Worm (Caenorhabditis elegans) whole organism, L1 larva: ENCODE measurements around the gene F53A9.6.
A peak's percentile ranks its signal among the peaks of the same experiment; 100 is the strongest.

Experiments used
- C34B4.2 ChIP-seq: sonication (generic microtip); optimal IDR thresholded peaks from 2 replicates; lab custom pipeline; 2017; ENCODE audit warnings: mild to moderate bottlenecking, missing genetic modification characterization, missing compliant biosample characterization
- F16B12.6 ChIP-seq: fragments of 150-350 bp; optimal IDR thresholded peaks from 2 replicates; lab custom pipeline; 2014; ENCODE audit warnings: missing biosample characterization, missing genetic modification characterization
- ama-1 ChIP-seq: fragments of 150-350 bp; optimal IDR thresholded peaks from 2 replicates; lab custom pipeline; 2014
- ces-1 ChIP-seq: fragments of 150-350 bp; optimal IDR thresholded peaks from 2 replicates; lab custom pipeline; 2014; ENCODE audit warnings: missing biosample characterization, missing genetic modification reagents, missing genetic modification characterization
- dpl-1 ChIP-seq, 3 experiments: fragments of 150-350 bp in 2 of 3; sonication (generic microtip) in 1 of 3; optimal IDR thresholded peaks; 2 replicates each; lab custom pipeline; 2014 to 2017; ENCODE audit warnings: missing biosample characterization in 3 of 3, missing genetic modification characterization in 3 of 3, missing genetic modification reagents in 3 of 3
- elt-2 ChIP-seq: sonication (generic microtip); optimal IDR thresholded peaks from 2 replicates; lab custom pipeline; 2016; ENCODE audit warnings: missing genetic modification characterization, mild to moderate bottlenecking, inconsistent platforms, missing compliant biosample characterization, missing genetic modification reagents
- elt-3 ChIP-seq, 6 experiments: fragments of 150-350 bp in 1 of 6; sonication (generic microtip); optimal IDR thresholded peaks; 2 replicates each; lab custom pipeline; 2017 to 2018; ENCODE audit warnings: missing biosample characterization in 6 of 6, missing genetic modification characterization in 6 of 6, inconsistent platforms in 1 of 6
- fkh-8 ChIP-seq: sonication (generic microtip); optimal IDR thresholded peaks from 2 replicates; lab custom pipeline; 2016; ENCODE audit warnings: mild to moderate bottlenecking, missing genetic modification characterization, missing compliant biosample characterization
- grh-1 ChIP-seq: fragments of 200-800 bp; sonication (Bioruptor generic); IDR thresholded peaks from 2 replicates; pipeline ENCODE4 v1.3.6; 2022; ENCODE audit warnings: missing genetic modification reagents, missing genetic modification characterization, missing compliant biosample characterization
- hlh-4 ChIP-seq: sonication (generic microtip); optimal IDR thresholded peaks from 2 replicates; lab custom pipeline; 2016; ENCODE audit warnings: mild to moderate bottlenecking, missing genetic modification characterization, missing compliant biosample characterization
- hpl-2 ChIP-seq: fragments of 150-350 bp; optimal IDR thresholded peaks from 2 replicates; lab custom pipeline; 2014; ENCODE audit warnings: missing biosample characterization, missing genetic modification reagents, missing genetic modification characterization
- isw-1 ChIP-seq: fragments of 200-800 bp; sonication (Bioruptor generic); IDR thresholded peaks from 2 replicates; pipeline ENCODE4 v1.3.6; 2022; ENCODE audit warnings: missing genetic modification characterization, missing compliant biosample characterization
- jun-1 ChIP-seq: fragments of 150-350 bp; optimal IDR thresholded peaks from 2 replicates; lab custom pipeline; 2014; ENCODE audit warnings: missing biosample characterization, missing genetic modification reagents, missing genetic modification characterization
- lin-13 ChIP-seq: fragments of 150-350 bp; optimal IDR thresholded peaks from 2 replicates; lab custom pipeline; 2014; ENCODE audit warnings: missing biosample characterization, missing genetic modification reagents, missing genetic modification characterization
- lin-35 ChIP-seq, 2 experiments: fragments of 150-350 bp; optimal IDR thresholded peaks; 2 replicates each; lab custom pipeline; 2014; ENCODE audit warnings: missing biosample characterization in 2 of 2, missing genetic modification characterization in 2 of 2, missing genetic modification reagents in 2 of 2
- mep-1 ChIP-seq: fragments of 150-350 bp; optimal IDR thresholded peaks from 2 replicates; lab custom pipeline; 2014; ENCODE audit warnings: missing biosample characterization, missing genetic modification characterization
- nhr-19 ChIP-seq: fragments of 200-800 bp; sonication (Bioruptor generic); conservative IDR thresholded peaks from 2 replicates; pipeline ENCODE4 v1.3.6; 2022; ENCODE audit warnings: missing genetic modification characterization, missing compliant biosample characterization
- nhr-20 ChIP-seq: sonication (generic microtip); optimal IDR thresholded peaks from 2 replicates; lab custom pipeline; 2016; ENCODE audit warnings: mild to moderate bottlenecking, missing genetic modification characterization, missing compliant biosample characterization
- nhr-237 ChIP-seq: fragments of 150-350 bp; optimal IDR thresholded peaks from 2 replicates; lab custom pipeline; 2014; ENCODE audit warnings: missing biosample characterization, missing genetic modification characterization
- nhr-28 ChIP-seq: fragments of 150-350 bp; optimal IDR thresholded peaks from 2 replicates; lab custom pipeline; 2014; ENCODE audit warnings: missing biosample characterization, missing genetic modification characterization
- nhr-71 ChIP-seq: sonication (generic microtip); optimal IDR thresholded peaks from 2 replicates; lab custom pipeline; 2016; ENCODE audit warnings: mild to moderate bottlenecking, missing genetic modification characterization, moderate library complexity, missing compliant biosample characterization
- nhr-77 ChIP-seq: fragments of 150-350 bp; optimal IDR thresholded peaks from 2 replicates; lab custom pipeline; 2014; ENCODE audit warnings: missing biosample characterization, missing genetic modification characterization
- nhr-90 ChIP-seq: sonication (generic microtip); optimal IDR thresholded peaks from 2 replicates; lab custom pipeline; 2016; ENCODE audit warnings: mild to moderate bottlenecking, missing genetic modification characterization, missing compliant biosample characterization; ENCODE audit not compliant: poor library complexity
- pax-3 ChIP-seq: fragments of 200-800 bp; sonication (Bioruptor generic); optimal IDR thresholded peaks from 2 replicates; lab custom pipeline; 2018; ENCODE audit warnings: mild to moderate bottlenecking, missing genetic modification characterization, moderate library complexity, missing compliant biosample characterization
- pqm-1 ChIP-seq: sonication (generic microtip); optimal IDR thresholded peaks from 3 replicates; lab custom pipeline; 2017; ENCODE audit warnings: missing biosample characterization, missing genetic modification characterization
- snu-23 ChIP-seq: sonication (generic microtip); optimal IDR thresholded peaks from 2 replicates; lab custom pipeline; 2016; ENCODE audit warnings: missing genetic modification characterization, missing compliant biosample characterization
- sptf-1 ChIP-seq: fragments of 150-350 bp; optimal IDR thresholded peaks from 2 replicates; lab custom pipeline; 2014; ENCODE audit warnings: missing biosample characterization, missing genetic modification characterization
- sup-37 ChIP-seq: fragments of 200-800 bp; sonication (Bioruptor generic); optimal IDR thresholded peaks from 2 replicates; lab custom pipeline; 2018; ENCODE audit warnings: mild to moderate bottlenecking, missing genetic modification characterization, missing compliant biosample characterization
- tlp-1 ChIP-seq: fragments of 150-350 bp; optimal IDR thresholded peaks from 2 replicates; lab custom pipeline; 2014; ENCODE audit warnings: missing biosample characterization, missing genetic modification characterization
- unc-130 ChIP-seq: fragments of 150-350 bp; optimal IDR thresholded peaks from 2 replicates; lab custom pipeline; 2017; ENCODE audit warnings: missing biosample characterization, missing genetic modification characterization, inconsistent platforms
- unc-62 ChIP-seq: fragments of 150-350 bp; optimal IDR thresholded peaks from 2 replicates; lab custom pipeline; 2014; ENCODE audit warnings: missing biosample characterization, missing genetic modification reagents, missing genetic modification characterization
- unc-98 ChIP-seq: fragments of 200-800 bp; sonication (Bioruptor generic); IDR thresholded peaks from 2 replicates; pipeline ENCODE4 v1.3.6; 2022; ENCODE audit warnings: missing genetic modification characterization, missing compliant biosample characterization
- vab-15 ChIP-seq: sonication (generic microtip); optimal IDR thresholded peaks from 2 replicates; lab custom pipeline; 2017; ENCODE audit warnings: missing genotype, mild to moderate bottlenecking, missing genetic modification characterization, missing compliant biosample characterization
- xbp-1 ChIP-seq: sonication (generic microtip); optimal IDR thresholded peaks from 2 replicates; lab custom pipeline; 2016; ENCODE audit warnings: missing genetic modification characterization, missing compliant biosample characterization

The F53A9.6 gene

DNA sequence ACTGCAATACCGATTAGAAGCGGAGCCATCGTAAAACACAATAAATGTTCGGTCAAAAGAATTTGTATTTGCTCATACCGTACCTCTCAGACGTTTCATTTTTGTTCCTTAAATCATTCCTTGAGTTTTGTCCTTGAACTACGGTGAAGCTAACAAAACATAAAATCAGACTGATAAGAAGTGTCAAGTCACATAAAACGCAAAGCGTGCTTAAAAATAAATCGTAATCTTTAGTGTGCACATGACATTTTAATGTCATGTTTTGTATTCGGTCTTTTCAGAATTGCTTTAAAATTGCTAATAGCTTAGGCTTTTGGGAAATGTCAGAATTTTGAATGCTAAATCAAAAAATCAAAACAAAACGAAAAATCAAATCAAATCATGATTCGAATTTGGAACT is 942 bp downstream of the F53A9.6 start:
- TF ChIP-seq nhr-237 (tag; lab: Kevin White, UChicago) (no peak), hlh-4 (no peak), pax-3 (no peak), unc-130 (no peak), unc-98 (GFP tag; lab: Robert Waterston, UW) (no peak), lin-13 (GFP tag; lab: Kevin White, UChicago) (no peak), unc-62 (GFP tag; lab: Kevin White, UChicago) (no peak), nhr-19 (GFP tag; lab: Robert Waterston, UW) (no peak), ama-1 (lab: Kevin White, UChicago) (no peak), lin-35 (GFP tag; optimal IDR thresholded peaks at IDR 0.05; lab: Kevin White, UChicago) (peak in 1 of 2 experiments; percentile 39), sptf-1 (tag; lab: Kevin White, UChicago) (no peak), elt-2 (tag; lab: Kevin White, UChicago) (peak; percentile 81), dpl-1 (GFP tag; optimal IDR thresholded peaks at IDR 0.05; lab: Kevin White, UChicago) (no peak), F16B12.6 (no peak), grh-1 (GFP tag; lab: Robert Waterston, UW) (no peak), nhr-71 (tag; lab: Kevin White, UChicago) (no peak), hpl-2 (GFP tag; lab: Kevin White, UChicago) (no peak), nhr-20 (peak; percentile 31), nhr-77 (tag; lab: Kevin White, UChicago) (no peak), nhr-90 (no peak), sup-37 (GFP tag; lab: Kevin White, UChicago) (no peak), vab-15 (no peak), xbp-1 (tag; lab: Kevin White, UChicago) (no peak)

ce11 chrX:8711141-8711645 is 2.4 kb downstream of the F53A9.6 start, which contains the start of gene F53A9.1:
F53A9.1 (plus strand) TSS chrX:8711595.
- TF ChIP-seq ama-1 (lab: Kevin White, UChicago), result no peak
- TF ChIP-seq nhr-90, result no peak
- TF ChIP-seq isw-1 (GFP tag; lab: Robert Waterston, UW), result no peak
- no peak for TF ChIP-seq C34B4.2 (tag; lab: Kevin White, UChicago)
- TF ChIP-seq snu-23 (GFP tag; lab: Kevin White, UChicago), result no peak
- no peak for TF ChIP-seq ces-1 (GFP tag; lab: Kevin White, UChicago)
- no peak for TF ChIP-seq elt-3 (tag; optimal IDR thresholded peaks at IDR 0.05; lab: Kevin White, UChicago)
- no peak for TF ChIP-seq F16B12.6
- no peak for TF ChIP-seq pqm-1 (tag; lab: Kevin White, UChicago)
- no peak for TF ChIP-seq sptf-1 (tag; lab: Kevin White, UChicago)

DNA sequence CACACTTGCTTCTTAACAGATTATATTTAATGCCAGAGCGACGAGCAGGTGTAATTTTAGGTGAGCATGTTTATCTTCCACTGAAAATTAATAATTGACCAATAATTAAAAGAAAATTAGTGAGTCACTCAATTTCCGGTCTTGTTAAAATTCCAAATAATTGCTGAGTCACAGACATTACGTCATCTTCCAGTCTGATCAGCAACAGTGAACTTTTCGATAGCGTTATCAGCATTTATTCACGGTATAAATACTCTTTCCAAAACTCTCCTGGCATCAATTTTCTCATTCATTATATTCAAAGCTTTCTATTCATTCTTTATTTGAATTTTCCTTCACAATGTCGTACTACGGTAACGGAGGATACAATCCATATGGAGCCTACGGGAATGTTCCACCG is 4.2 kb downstream of the F53A9.6 start, which contains the start of gene kreg-1:
Gene kreg-1 (plus strand): TSS at position 341 of the 400 bp plus-strand sequence.
- TF ChIP-seq tlp-1 (tag; lab: Kevin White, UChicago) (no peak), elt-2 (tag; lab: Kevin White, UChicago) (peak; percentile 21), jun-1 (tag; lab: Kevin White, UChicago) (no peak), xbp-1 (tag; lab: Kevin White, UChicago) (no peak)

DNA sequence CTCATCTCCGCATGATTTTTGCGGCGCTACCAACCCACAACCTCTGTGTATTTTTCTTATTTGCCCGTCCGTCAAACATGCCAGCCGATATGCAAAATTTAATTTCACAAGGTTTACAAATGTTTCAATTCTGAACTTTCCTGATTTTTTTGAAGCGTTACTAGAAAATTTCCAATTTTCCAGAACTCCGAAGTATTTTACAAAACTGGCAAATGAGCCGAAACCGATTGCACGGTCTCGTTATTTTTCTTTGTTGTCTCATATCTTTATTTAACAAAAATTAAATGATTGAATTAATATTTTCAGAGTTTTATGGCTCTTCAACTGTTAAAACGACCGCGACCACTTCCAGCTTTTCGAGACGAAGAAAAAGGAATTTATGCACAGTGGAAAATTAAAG is 5.6 kb downstream of the F53A9.6 start, which contains the start of gene F53A9.3:
Gene F53A9.3 (plus strand): TSS at position 301 of the 400 bp plus-strand sequence.
- no peak for TF ChIP-seq sup-37 (GFP tag; lab: Kevin White, UChicago)
- no peak for TF ChIP-seq dpl-1 (GFP tag; optimal IDR thresholded peaks at IDR 0.05; lab: Kevin White, UChicago)
- TF ChIP-seq ces-1 (GFP tag; lab: Kevin White, UChicago), result no peak
- no peak for TF ChIP-seq tlp-1 (tag; lab: Kevin White, UChicago)
- no peak for TF ChIP-seq mep-1 (tag; lab: Kevin White, UChicago)
- no peak for TF ChIP-seq sptf-1 (tag; lab: Kevin White, UChicago)
- TF ChIP-seq xbp-1 (tag; lab: Kevin White, UChicago), result no peak
- TF ChIP-seq F16B12.6, result no peak
- TF ChIP-seq elt-3 (tag; optimal IDR thresholded peaks at IDR 0.05; lab: Kevin White, UChicago), result no peak
- TF ChIP-seq fkh-8, result no peak
- TF ChIP-seq nhr-28 (tag; lab: Kevin White, UChicago), result no peak
